Worm (Caenorhabditis elegans): ENCODE results near the gene C46C2.6.

Gene C46C2.6

ce11 chrIV:9258547-9258946 is 46.3 kb downstream of the C46C2.6 start:
- TF ChIP-seq flt-1 (GFP tag; IDR thresholded peaks at IDR 0.05): no peak
- TF ChIP-seq med-1 (GFP tag; optimal IDR thresholded peaks at IDR 0.05; ENCODE audit: insufficient read depth): no peak
- TF ChIP-seq ref-1 (GFP tag; conservative IDR thresholded peaks at IDR 0.05): no peak
- no peak for TF ChIP-seq ztf-23 (GFP tag; IDR thresholded peaks at IDR 0.05)
- TF ChIP-seq T22C8.4 (GFP tag; IDR thresholded peaks at IDR 0.05): no peak
- no peak for TF ChIP-seq ztf-29 (GFP tag; IDR thresholded peaks at IDR 0.05)
- TF ChIP-seq cog-1 (tag; optimal IDR thresholded peaks at IDR 0.05): no peak
- no peak for TF ChIP-seq klf-2 (GFP tag; conservative IDR thresholded peaks at IDR 0.05)
- no peak for TF ChIP-seq tab-1 (GFP tag; IDR thresholded peaks at IDR 0.05)

- TF ChIP-seq klf-2 (GFP tag; conservative IDR thresholded peaks at IDR 0.05): no peak
Observed at ce11 chrIV:9259687-9260086, 47.5 kb downstream of the C46C2.6 start, which contains the start of gene Y11D7A.10. Y11D7A.10 (minus strand) TSS chrIV:9259768.

- no peak for TF ChIP-seq T22C8.4 (GFP tag; IDR thresholded peaks at IDR 0.05)
- no peak for TF ChIP-seq ztf-29 (GFP tag; IDR thresholded peaks at IDR 0.05)
- TF ChIP-seq tab-1 (GFP tag; IDR thresholded peaks at IDR 0.05): no peak
- no peak for TF ChIP-seq cog-1 (tag; optimal IDR thresholded peaks at IDR 0.05)
- TF ChIP-seq ztf-23 (GFP tag; IDR thresholded peaks at IDR 0.05): no peak
- TF ChIP-seq ref-1 (GFP tag; conservative IDR thresholded peaks at IDR 0.05): no peak
- no peak for TF ChIP-seq med-1 (GFP tag; optimal IDR thresholded peaks at IDR 0.05; ENCODE audit: insufficient read depth)
- TF ChIP-seq klf-2 (GFP tag; conservative IDR thresholded peaks at IDR 0.05): no peak
- TF ChIP-seq flt-1 (GFP tag; IDR thresholded peaks at IDR 0.05): no peak
Observed at ce11 chrIV:9260334-9260733, 48.1 kb downstream of the C46C2.6 start.

DNA sequence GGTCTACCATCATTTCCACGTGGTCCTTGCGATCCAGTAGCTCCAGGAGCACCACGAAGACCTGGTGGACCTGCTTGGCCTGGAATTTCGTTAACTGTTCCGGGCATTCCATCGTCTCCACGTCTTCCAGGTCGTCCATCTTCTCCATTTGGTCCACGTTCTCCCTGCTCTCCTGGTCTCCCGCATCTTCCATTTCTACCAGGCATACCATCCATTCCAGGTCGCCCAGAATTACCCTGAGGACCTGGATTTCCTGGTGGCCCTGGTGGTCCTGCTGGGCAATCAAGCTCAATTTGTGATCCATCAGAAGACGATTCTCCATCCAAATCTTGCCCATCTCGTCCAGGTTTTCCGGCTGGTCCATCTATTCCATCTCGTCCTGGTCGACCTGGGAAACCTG is 48.6 kb downstream of the C46C2.6 start:
- TF ChIP-seq cog-1 (tag; optimal IDR thresholded peaks at IDR 0.05) (no peak), T22C8.4 (GFP tag; IDR thresholded peaks at IDR 0.05) (no peak), ztf-23 (GFP tag; IDR thresholded peaks at IDR 0.05) (no peak), tab-1 (GFP tag; IDR thresholded peaks at IDR 0.05) (no peak)

DNA sequence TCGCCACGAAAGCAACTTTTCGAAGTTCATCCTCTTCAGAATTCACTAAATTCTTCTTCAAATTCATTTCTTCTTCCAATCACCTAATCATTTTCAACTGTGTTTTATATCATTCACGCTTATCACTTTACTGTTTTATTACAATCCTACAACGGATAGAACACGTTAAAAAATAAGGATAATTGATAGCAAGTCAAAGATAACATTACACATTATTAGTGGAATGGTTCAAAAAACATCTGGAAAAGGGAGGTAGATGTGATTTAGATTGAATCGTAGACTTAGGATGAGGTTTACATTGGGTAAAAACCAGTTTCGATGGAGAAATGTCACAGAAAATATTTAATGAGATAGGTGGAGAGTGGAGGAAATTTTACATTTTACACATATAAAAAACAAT is 49.5 kb downstream of the C46C2.6 start, which contains the start of gene col-120:
TSS of gene col-120 (minus strand) at position 101 of the 400 bp plus-strand sequence.
- TF ChIP-seq cog-1 (tag; optimal IDR thresholded peaks at IDR 0.05) (no peak), T22C8.4 (GFP tag; IDR thresholded peaks at IDR 0.05) (no peak), ztf-29 (GFP tag; IDR thresholded peaks at IDR 0.05) (no peak), tab-1 (GFP tag; IDR thresholded peaks at IDR 0.05) (no peak), ref-1 (GFP tag; conservative IDR thresholded peaks at IDR 0.05) (no peak), med-1 (GFP tag; optimal IDR thresholded peaks at IDR 0.05; ENCODE audit: insufficient read depth) (no peak), klf-2 (GFP tag; conservative IDR thresholded peaks at IDR 0.05) (no peak), ztf-23 (GFP tag; IDR thresholded peaks at IDR 0.05) (no peak), flt-1 (GFP tag; IDR thresholded peaks at IDR 0.05) (no peak)

DNA sequence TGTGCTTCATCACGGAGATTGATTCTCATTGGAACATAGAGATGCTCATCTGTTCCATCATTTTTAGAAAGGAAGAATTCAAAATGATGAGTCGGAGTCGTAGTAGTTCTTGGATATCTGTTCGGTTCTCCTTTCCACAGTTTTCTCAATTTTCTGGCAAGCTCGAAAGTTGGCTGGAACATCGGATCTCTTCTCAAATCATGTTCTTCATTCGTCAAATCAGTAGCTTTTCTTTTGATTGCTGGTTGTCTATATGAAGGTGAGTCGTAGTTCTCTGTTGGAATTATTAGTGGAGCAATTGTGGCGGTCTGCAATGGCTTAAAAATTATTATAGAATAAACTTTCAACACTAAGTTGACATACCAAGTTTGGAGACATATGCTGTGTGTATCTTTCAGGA is 50.1 kb downstream of the C46C2.6 start:
- no peak for TF ChIP-seq klf-2 (GFP tag; conservative IDR thresholded peaks at IDR 0.05)
- TF ChIP-seq flt-1 (GFP tag; IDR thresholded peaks at IDR 0.05): no peak
- TF ChIP-seq ztf-29 (GFP tag; IDR thresholded peaks at IDR 0.05): no peak
- TF ChIP-seq cog-1 (tag; optimal IDR thresholded peaks at IDR 0.05): no peak
- no peak for TF ChIP-seq ref-1 (GFP tag; conservative IDR thresholded peaks at IDR 0.05)
- no peak for TF ChIP-seq ztf-23 (GFP tag; IDR thresholded peaks at IDR 0.05)
- TF ChIP-seq tab-1 (GFP tag; IDR thresholded peaks at IDR 0.05): no peak
- TF ChIP-seq med-1 (GFP tag; optimal IDR thresholded peaks at IDR 0.05; ENCODE audit: insufficient read depth): no peak
- no peak for TF ChIP-seq T22C8.4 (GFP tag; IDR thresholded peaks at IDR 0.05)

ce11 chrIV:9263812-9264320 is 51.6 kb downstream of the C46C2.6 start, which contains the start of gene flh-1:
flh-1 (minus strand) TSS chrIV:9264270.
- no peak for TF ChIP-seq T22C8.4 (GFP tag; IDR thresholded peaks at IDR 0.05)
- TF ChIP-seq ref-1 (GFP tag; conservative IDR thresholded peaks at IDR 0.05): no peak
- no peak for TF ChIP-seq cog-1 (tag; optimal IDR thresholded peaks at IDR 0.05)
- TF ChIP-seq tab-1 (GFP tag; IDR thresholded peaks at IDR 0.05): peak; percentile 63; the same call in 1 of the 2 replicates
- TF ChIP-seq flt-1 (GFP tag; IDR thresholded peaks at IDR 0.05): peak; percentile 76
- no peak for TF ChIP-seq ztf-23 (GFP tag; IDR thresholded peaks at IDR 0.05)
- TF ChIP-seq klf-2 (GFP tag; conservative IDR thresholded peaks at IDR 0.05): no peak
